Fruit fly (Drosophila melanogaster): ENCODE results near the gene ninaA.

The ninaA gene

DNA sequence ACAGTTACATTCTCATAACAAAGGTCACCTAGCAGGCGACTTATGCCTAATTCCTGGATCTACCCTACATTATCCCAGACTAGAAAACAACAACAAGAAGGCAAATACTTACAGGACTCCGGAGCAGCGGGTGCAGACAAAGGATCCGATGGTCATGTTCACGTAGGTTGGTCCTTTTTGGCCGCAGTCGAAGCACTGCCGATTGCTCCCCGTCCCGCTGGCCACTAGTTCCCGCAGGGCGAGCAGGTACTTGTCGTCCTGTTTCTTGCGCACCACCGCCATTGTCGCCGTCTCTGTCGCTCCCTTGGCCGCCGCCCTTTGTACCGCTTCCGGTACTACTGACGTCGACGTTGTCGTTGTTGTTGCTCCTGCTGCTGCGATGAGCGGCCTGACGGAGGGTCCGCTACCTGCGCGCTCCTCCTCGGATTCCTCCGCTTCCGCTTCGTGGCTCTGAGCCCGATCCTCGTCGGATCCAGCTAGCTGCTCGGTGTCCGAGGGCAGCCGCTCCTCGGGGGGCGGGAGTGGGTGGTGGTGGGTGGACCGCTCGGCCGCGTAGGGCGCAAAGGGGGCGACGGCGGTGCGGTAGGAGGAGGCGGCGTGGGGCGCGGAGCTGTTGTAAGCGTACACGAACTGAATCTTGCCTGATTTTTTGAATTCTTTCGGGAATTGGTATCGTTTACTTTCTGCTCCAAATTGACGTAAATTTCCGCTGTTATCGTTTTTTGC is 27.2 kb upstream of the ninaA start (continued):
- peak; percentile 57 for TF ChIP-seq D (optimal IDR thresholded peaks at IDR 0.05)
- no peak for TF ChIP-seq D (GFP tag; optimal IDR thresholded peaks at IDR 0.05)
- no peak for TF ChIP-seq CG18599 (GFP tag; optimal IDR thresholded peaks at IDR 0.05)
- peak; percentile 6 for TF ChIP-seq chn (GFP tag; optimal IDR thresholded peaks at IDR 0.05)
- no peak for TF ChIP-seq CG10274 (GFP tag; optimal IDR thresholded peaks at IDR 0.05)
- 0 out of 2 replicates have a peak, but pooled peaks have one; percentile 13 for TF ChIP-seq Rfx (GFP tag; IDR thresholded peaks at IDR 0.05)
- TF ChIP-seq HmgD (GFP tag; optimal IDR thresholded peaks at IDR 0.05) = peak; percentile 23
- no peak for TF ChIP-seq Dip3 (GFP tag; optimal IDR thresholded peaks at IDR 0.05)
- TF ChIP-seq Dek (tag; optimal IDR thresholded peaks at IDR 0.05) = no peak
- no peak for TF ChIP-seq CG6654 (GFP tag; optimal IDR thresholded peaks at IDR 0.05)
- TF ChIP-seq nau (GFP tag; optimal IDR thresholded peaks at IDR 0.05) = no peak
- 0 out of 2 replicates have a peak, but pooled peaks have one; percentile 22 for TF ChIP-seq bbx (GFP tag; IDR thresholded peaks at IDR 0.05; ENCODE audit: partially characterized antibody)
- no peak for TF ChIP-seq ftz-f1 (GFP tag; optimal IDR thresholded peaks at IDR 0.05)
- no peak for TF ChIP-seq B-H2 (GFP tag; optimal IDR thresholded peaks at IDR 0.05)
- no peak for TF ChIP-seq Fer3 (tag; optimal IDR thresholded peaks at IDR 0.05)
- TF ChIP-seq tll (GFP tag; optimal IDR thresholded peaks at IDR 0.05) = peak in 1 of 2 experiments; percentile 55
- TF ChIP-seq zfh1 (GFP tag; IDR thresholded peaks at IDR 0.05) = peak; percentile 24; the same call in 1 of the 3 replicates
- no peak for TF ChIP-seq trh (GFP tag; optimal IDR thresholded peaks at IDR 0.05)
- 0 out of 2 replicates have a peak, but pooled peaks have one; percentile 34 for TF ChIP-seq CG10321 (GFP tag; IDR thresholded peaks at IDR 0.05)
- no peak for TF ChIP-seq Tbp (GFP tag; optimal IDR thresholded peaks at IDR 0.05)
- no peak for TF ChIP-seq CG4424 (GFP tag; optimal IDR thresholded peaks at IDR 0.05)
- no peak for TF ChIP-seq CG13624 (GFP tag; optimal IDR thresholded peaks at IDR 0.05)

DNA sequence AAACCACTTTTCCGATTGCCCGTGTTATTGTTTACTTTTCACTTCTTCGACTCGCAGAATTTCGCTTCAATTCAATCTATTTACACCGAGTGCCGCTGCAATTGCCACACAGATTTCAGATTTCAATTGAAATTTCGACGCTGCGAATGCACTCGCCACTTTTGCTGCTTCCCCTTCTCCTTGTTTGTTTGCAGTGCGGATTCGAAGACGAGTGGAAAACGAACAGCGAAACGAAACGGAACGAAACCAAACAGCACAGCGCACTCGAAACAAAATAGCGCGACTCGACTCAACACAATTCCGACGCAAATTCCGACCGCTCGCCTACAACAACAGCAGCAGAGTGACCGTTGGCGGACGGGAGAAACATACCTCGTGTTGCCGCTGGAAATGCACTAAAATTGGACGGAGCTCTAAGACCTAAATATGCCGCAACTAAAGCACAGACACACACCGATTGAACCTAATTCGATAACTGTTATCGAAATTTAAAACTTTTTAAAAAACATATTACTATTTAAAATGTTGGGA is 26.3 kb upstream of the ninaA start, which contains the start of gene drongo:
TSS of gene drongo (minus strand) at position 345 of the 531 bp plus-strand sequence.
- TF ChIP-seq Opbp (GFP tag; IDR thresholded peaks at IDR 0.05; ENCODE audit: partially characterized antibody) (peak; percentile 75), Max (GFP tag; optimal IDR thresholded peaks at IDR 0.05) (no peak), Tbp (GFP tag; optimal IDR thresholded peaks at IDR 0.05) (no peak), CHES-1-like (GFP tag; optimal IDR thresholded peaks at IDR 0.05) (peak; percentile 67), CG8765 (GFP tag; IDR thresholded peaks at IDR 0.05) (no peak), hkb (optimal IDR thresholded peaks at IDR 0.05) (no peak), hkb (GFP tag; IDR thresholded peaks at IDR 0.05) (peak; percentile 52; the same call in 1 of the 2 replicates), CG1024 (GFP tag; IDR thresholded peaks at IDR 0.05) (0 out of 2 replicates have a peak, but pooled peaks have one; percentile 6), CG14965 (GFP tag; optimal IDR thresholded peaks at IDR 0.05; ENCODE audit: borderline replicate concordance) (no peak), sim (GFP tag; IDR thresholded peaks at IDR 0.05) (0 out of 2 replicates have a peak, but pooled peaks have one; percentile 8), CG10462 (GFP tag; optimal IDR thresholded peaks at IDR 0.05) (no peak), ash1 (GFP tag; optimal IDR thresholded peaks at IDR 0.05) (peak; percentile 37), Myb (GFP tag; optimal IDR thresholded peaks at IDR 0.05) (peak; percentile 84), CG33557 (GFP tag; optimal IDR thresholded peaks at IDR 0.05) (peak; percentile 33), B-H2 (GFP tag; optimal IDR thresholded peaks at IDR 0.05) (peak; percentile 57), Aef1 (GFP tag; IDR thresholded peaks at IDR 0.05) (peak; percentile 54; the same call in 2 of the 3 replicates), bsh (GFP tag; optimal IDR thresholded peaks at IDR 0.05) (peak; percentile 12 to 17), CG6765 (GFP tag; optimal IDR thresholded peaks at IDR 0.05) (no peak), CG3407 (GFP tag; optimal IDR thresholded peaks at IDR 0.05) (peak; percentile 5), CTCF (GFP tag; optimal IDR thresholded peaks at IDR 0.05) (peak; percentile 45), tap (tag; optimal IDR thresholded peaks at IDR 0.05) (no peak), Xbp1 (GFP tag; optimal IDR thresholded peaks at IDR 0.05) (peak; percentile 45), CG31365 (tag; optimal IDR thresholded peaks at IDR 0.05) (peak; percentile 6), CG30020 (tag; optimal IDR thresholded peaks at IDR 0.05) (peak; percentile 44), ATbp (GFP tag; optimal IDR thresholded peaks at IDR 0.05) (peak; percentile 34), E2f2 (GFP tag; IDR thresholded peaks at IDR 0.05) (peak; percentile 97), salm (tag; optimal IDR thresholded peaks at IDR 0.05) (peak; percentile 67), chn (GFP tag; optimal IDR thresholded peaks at IDR 0.05) (no peak), CG13424 (tag; optimal IDR thresholded peaks at IDR 0.05) (peak; percentile 13), CG34422 (GFP tag; IDR thresholded peaks at IDR 0.05) (peak; percentile 60; the same call in 1 of the 3 replicates)

Measured in whole organism, embryonic.